Fruit fly (Drosophila melanogaster) whole organism, embryonic: ENCODE data around the gene CG5535.

ENCODE experiments used
- CG10267 ChIP-seq: fragments of 200-800 bp; sonication (Bioruptor generic); optimal IDR thresholded peaks from 2 replicates; lab custom pipeline; 2018; ENCODE audit warnings: missing biosample characterization, mild to moderate bottlenecking, missing genetic modification characterization, moderate library complexity
- CG12942 ChIP-seq: fragments of 200-800 bp; sonication (Bioruptor generic); optimal IDR thresholded peaks from 3 replicates; lab custom pipeline; 2016; ENCODE audit warnings: missing biosample characterization, missing genetic modification characterization
- CG14667 ChIP-seq: fragments of 200-800 bp; sonication (Bioruptor generic); IDR thresholded peaks from 2 replicates; pipeline ENCODE4 v1.3.6; 2022; ENCODE audit warnings: missing biosample characterization, missing genetic modification characterization
- CG15269 ChIP-seq: fragments of 200-800 bp; sonication (Bioruptor generic); optimal IDR thresholded peaks from 2 replicates; lab custom pipeline; 2018; ENCODE audit warnings: missing biosample characterization, mild to moderate bottlenecking, missing genetic modification characterization, moderate library complexity
- CG15601 ChIP-seq: fragments of 200-800 bp; sonication (Bioruptor generic); optimal IDR thresholded peaks from 3 replicates; lab custom pipeline; 2019; ENCODE audit warnings: missing biosample characterization, mild to moderate bottlenecking, missing genetic modification characterization, moderate library complexity
- CG17186 ChIP-seq: fragments of 200-800 bp; sonication (Bioruptor generic); optimal IDR thresholded peaks from 3 replicates; lab custom pipeline; 2017; ENCODE audit warnings: missing biosample characterization, missing genetic modification reagents, missing genetic modification characterization
- CG17568 ChIP-seq: fragments of 200-800 bp; sonication (Bioruptor generic); optimal IDR thresholded peaks from 2 replicates; lab custom pipeline; 2018; ENCODE audit warnings: missing biosample characterization, mild to moderate bottlenecking, missing genetic modification characterization, moderate library complexity
- CG18011 ChIP-seq: fragments of 200-800 bp; sonication (Bioruptor generic); optimal IDR thresholded peaks from 2 replicates; lab custom pipeline; 2017; ENCODE audit warnings: missing biosample characterization, missing genetic modification characterization, mild to moderate bottlenecking, moderate library complexity, missing genotype
- CG2202 ChIP-seq: fragments of 200-800 bp; sonication (Bioruptor generic); optimal IDR thresholded peaks from 2 replicates; lab custom pipeline; 2018; ENCODE audit warnings: missing biosample characterization, mild to moderate bottlenecking, missing genetic modification characterization
- CG2889 ChIP-seq: fragments of 200-800 bp; sonication (Bioruptor generic); IDR thresholded peaks from 3 replicates; pipeline ENCODE4 v1.3.6; 2022; ENCODE audit warnings: missing biosample characterization, missing genetic modification characterization
- CG33557 ChIP-seq: fragments of 200-800 bp; sonication (Bioruptor generic); optimal IDR thresholded peaks from 2 replicates; lab custom pipeline; 2019; ENCODE audit warnings: missing biosample characterization, mild to moderate bottlenecking, missing genetic modification characterization, moderate library complexity
- CG3726 ChIP-seq: fragments of 200-800 bp; sonication (Bioruptor generic); IDR thresholded peaks from 3 replicates; pipeline ENCODE4, ENCODE4 v1.3.6; 2022; ENCODE audit warnings: missing biosample characterization, missing genetic modification characterization
- CG42726 ChIP-seq: fragments of 200-800 bp; sonication (Bioruptor generic); IDR thresholded peaks from 2 replicates; pipeline ENCODE4 v1.3.6; 2022; ENCODE audit warnings: missing biosample characterization, missing genetic modification characterization; ENCODE audit not compliant: partially characterized antibody
- CG5245 ChIP-seq: fragments of 200-800 bp; sonication (Bioruptor generic); optimal IDR thresholded peaks from 3 replicates; lab custom pipeline; 2016; ENCODE audit warnings: missing biosample characterization, missing genetic modification characterization
- CG7556 ChIP-seq: fragments of 200-800 bp; sonication (Bioruptor generic); optimal IDR thresholded peaks from 2 replicates; lab custom pipeline; 2017; ENCODE audit warnings: missing biosample characterization, mild to moderate bottlenecking, missing genetic modification characterization
- CG7745 ChIP-seq: fragments of 200-800 bp; sonication (Bioruptor generic); optimal IDR thresholded peaks from 2 replicates; lab custom pipeline; 2018; ENCODE audit warnings: missing biosample characterization, mild to moderate bottlenecking, missing genetic modification characterization, moderate library complexity
- CG8924 ChIP-seq: fragments of 200-800 bp; optimal IDR thresholded peaks from 3 replicates; lab custom pipeline; 2019; ENCODE audit warnings: missing biosample characterization, mild to moderate bottlenecking, missing genetic modification characterization, moderate library complexity
- Camta ChIP-seq: fragments of 200-800 bp; sonication (Bioruptor generic); optimal IDR thresholded peaks from 2 replicates; lab custom pipeline; 2016; ENCODE audit warnings: missing biosample characterization, missing genetic modification characterization
- Dbx ChIP-seq: fragments of 200-800 bp; sonication (Bioruptor generic); IDR thresholded peaks from 3 replicates; pipeline ENCODE4 v1.3.6; 2022; ENCODE audit warnings: missing biosample characterization, missing genetic modification characterization
- Dip2 ChIP-seq: fragments of 200-800 bp; sonication (Bioruptor generic); IDR thresholded peaks from 2 replicates; pipeline ENCODE4 v1.3.6; 2022; ENCODE audit warnings: missing biosample characterization, missing genetic modification characterization
- ERR ChIP-seq: fragments of 200-800 bp; sonication (Bioruptor generic); optimal IDR thresholded peaks from 2 replicates; lab custom pipeline; 2016; ENCODE audit warnings: missing biosample characterization, missing genetic modification characterization
- Kr ChIP-seq: fragments of 200-800 bp; sonication (Bioruptor generic); optimal IDR thresholded peaks from 2 replicates; lab custom pipeline; 2017; ENCODE audit warnings: missing biosample characterization, mild to moderate bottlenecking, missing genetic modification characterization
- Optix ChIP-seq: fragments of 200-800 bp; sonication (Bioruptor generic); IDR thresholded peaks from 3 replicates; pipeline ENCODE4 v1.3.6; 2022; ENCODE audit warnings: missing biosample characterization, missing genetic modification characterization
- Ptx1 ChIP-seq: fragments of 200-800 bp; sonication (Bioruptor generic); IDR thresholded peaks from 2 replicates; pipeline ENCODE4 v1.3.6; 2022; ENCODE audit warnings: missing biosample characterization, missing genetic modification characterization
- Six4 ChIP-seq: fragments of 200-800 bp; sonication (Bioruptor generic); optimal IDR thresholded peaks from 2 replicates; lab custom pipeline; 2016; ENCODE audit warnings: missing biosample characterization, missing genetic modification characterization
- Sox102F ChIP-seq: fragments of 200-800 bp; sonication (Bioruptor generic); optimal IDR thresholded peaks from 2 replicates; lab custom pipeline; 2018; ENCODE audit warnings: missing biosample characterization, mild to moderate bottlenecking, missing genetic modification characterization, moderate library complexity
- YL-1 ChIP-seq: fragments of 200-800 bp; sonication (Bioruptor generic); optimal IDR thresholded peaks from 3 replicates; lab custom pipeline; 2017; ENCODE audit warnings: missing biosample characterization, mild to moderate bottlenecking, missing genetic modification characterization
- ase ChIP-seq: fragments of 200-800 bp; sonication (Bioruptor generic); IDR thresholded peaks from 3 replicates; pipeline ENCODE4 v1.3.6; 2022; ENCODE audit warnings: missing biosample characterization, missing genetic modification characterization
- bigmax ChIP-seq: fragments of 200-800 bp; sonication (Bioruptor generic); optimal IDR thresholded peaks from 2 replicates; lab custom pipeline; 2018; ENCODE audit warnings: missing biosample characterization, mild to moderate bottlenecking, missing genetic modification characterization
- bowl ChIP-seq: fragments of 200-800 bp; sonication (Bioruptor generic); IDR thresholded peaks from 2 replicates; pipeline ENCODE4 v1.3.6; 2022; ENCODE audit warnings: missing biosample characterization, missing genetic modification characterization
- dati ChIP-seq: fragments of 200-800 bp; sonication (Bioruptor generic); IDR thresholded peaks from 2 replicates; pipeline ENCODE4 v1.3.6; 2022; ENCODE audit warnings: missing biosample characterization, missing genetic modification characterization
- disco-r ChIP-seq: fragments of 200-800 bp; sonication (Bioruptor generic); optimal IDR thresholded peaks from 2 replicates; lab custom pipeline; 2016; ENCODE audit warnings: missing biosample characterization, missing genetic modification characterization
- eyg ChIP-seq: fragments of 200-800 bp; sonication (Bioruptor generic); optimal IDR thresholded peaks from 3 replicates; lab custom pipeline; 2016; ENCODE audit warnings: missing biosample characterization, missing genetic modification characterization
- gcm2 ChIP-seq: fragments of 200-800 bp; sonication (Bioruptor generic); optimal IDR thresholded peaks from 2 replicates; lab custom pipeline; 2016; ENCODE audit warnings: missing biosample characterization, missing genetic modification characterization
- gfzf ChIP-seq: fragments of 200-800 bp; sonication (Bioruptor generic); optimal IDR thresholded peaks from 2 replicates; lab custom pipeline; 2016; ENCODE audit warnings: missing biosample characterization, mild to moderate bottlenecking, missing genetic modification characterization, moderate library complexity
- gt ChIP-seq: fragments of 200-800 bp; sonication (Bioruptor generic); IDR thresholded peaks from 2 replicates; pipeline ENCODE4 v1.3.6; 2022; ENCODE audit warnings: missing biosample characterization, missing genetic modification characterization
- hbn ChIP-seq: fragments of 200-800 bp; sonication (Bioruptor generic); IDR thresholded peaks from 2 replicates; pipeline ENCODE4 v1.3.6; 2022; ENCODE audit warnings: missing biosample characterization, missing genetic modification characterization; ENCODE audit not compliant: partially characterized antibody
- jumu ChIP-seq: fragments of 200-800 bp; sonication (Bioruptor generic); optimal IDR thresholded peaks from 3 replicates; lab custom pipeline; 2016; ENCODE audit warnings: missing biosample characterization, missing genetic modification characterization
- klu ChIP-seq: fragments of 200-800 bp; sonication (Bioruptor generic); IDR thresholded peaks from 2 replicates; pipeline ENCODE4 v1.3.6; 2022; ENCODE audit warnings: missing biosample characterization, missing genetic modification characterization
- kni ChIP-seq: fragments of 200-800 bp; sonication (Bioruptor generic); optimal IDR thresholded peaks from 3 replicates; lab custom pipeline; 2017; ENCODE audit warnings: mild to moderate bottlenecking, missing biosample characterization, missing genetic modification reagents, missing genetic modification characterization
- lilli ChIP-seq: fragments of 200-800 bp; sonication (Bioruptor generic); optimal IDR thresholded peaks from 3 replicates; lab custom pipeline; 2016; ENCODE audit warnings: missing biosample characterization, missing genetic modification characterization
- psq ChIP-seq: fragments of 200-800 bp; sonication (Bioruptor generic); optimal IDR thresholded peaks from 2 replicates; lab custom pipeline; 2017; ENCODE audit warnings: missing biosample characterization, missing genetic modification characterization
- row ChIP-seq: fragments of 200-800 bp; sonication (Bioruptor generic); IDR thresholded peaks from 3 replicates; pipeline ENCODE4 v1.3.6; 2022; ENCODE audit warnings: missing biosample characterization, missing genetic modification characterization
- sc ChIP-seq, 3 experiments: fragments of >200 bp in 2 of 3; fragments of 200-800 bp in 1 of 3; sonication (Bioruptor generic) in 1 of 3; optimal IDR thresholded peaks; 2 replicates in 2 of 3; 3 replicates in 1 of 3; lab custom pipeline; 2017; ENCODE audit warnings: mild to moderate bottlenecking in 1 of 3, missing biosample characterization in 1 of 3, missing genetic modification characterization in 1 of 3, missing genetic modification reagents in 1 of 3
- usp ChIP-seq: fragments of >200 bp; optimal IDR thresholded peaks from 2 replicates; lab custom pipeline; 2017; ENCODE audit warnings: missing biosample characterization, missing genetic modification characterization
- vvl ChIP-seq: fragments of 200-800 bp; sonication (Bioruptor generic); IDR thresholded peaks from 2 replicates; pipeline ENCODE4 v1.3.6; 2022; ENCODE audit warnings: missing biosample characterization, missing genetic modification characterization
- zen2 ChIP-seq: fragments of 200-800 bp; sonication (Bioruptor generic); IDR thresholded peaks from 3 replicates; pipeline ENCODE4 v1.3.6; 2022; ENCODE audit warnings: missing biosample characterization, missing genetic modification characterization; ENCODE audit not compliant: partially characterized antibody
- zf30C ChIP-seq: fragments of 200-800 bp; sonication (Bioruptor generic); optimal IDR thresholded peaks from 3 replicates; lab custom pipeline; 2018; ENCODE audit warnings: missing biosample characterization, mild to moderate bottlenecking, missing genetic modification characterization

CG5535 gene

DNA sequence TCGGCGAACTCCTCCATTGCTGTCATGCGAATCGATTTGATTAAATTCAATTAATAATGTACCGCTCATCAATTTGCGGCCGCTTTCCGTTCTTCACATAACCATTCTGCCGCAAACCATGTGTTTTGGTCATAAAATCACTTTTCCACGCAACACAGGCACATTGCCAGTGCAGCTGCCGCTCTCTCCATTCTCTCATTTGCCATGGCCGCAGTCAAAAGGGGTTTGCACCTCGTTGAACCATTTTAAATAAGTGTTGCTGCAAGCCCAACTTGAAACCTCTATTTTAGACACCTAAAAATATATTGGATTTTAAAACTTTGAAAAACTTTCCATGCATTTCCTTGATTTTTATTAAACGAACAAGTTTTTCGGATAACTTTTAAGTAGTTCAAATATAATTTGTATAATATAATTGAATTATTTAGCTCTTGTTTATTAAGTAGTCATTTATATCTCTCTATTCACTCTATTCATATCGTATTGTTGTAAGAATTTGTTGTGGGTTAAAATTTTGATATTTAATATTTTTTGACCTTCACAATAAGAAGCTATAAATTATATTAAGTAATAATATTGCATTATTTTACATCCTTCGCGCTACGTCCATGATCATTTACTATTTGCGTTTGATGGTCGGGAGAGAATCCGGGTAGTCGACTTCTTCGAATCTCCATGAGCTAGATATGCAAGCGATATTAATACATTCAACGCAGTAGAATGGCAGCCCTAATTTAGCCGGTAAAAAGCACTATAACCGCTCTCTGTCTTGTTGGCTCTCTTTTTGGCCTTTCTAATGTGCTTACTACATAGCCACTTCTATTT lies at the start of gene CG5535 (continued):
- TF ChIP-seq CG15269 (tag; lab: Kevin White, UChicago) (peak; percentile 84), CG18011 (peak; percentile 61), disco-r (GFP tag; lab: Kevin White, UChicago) (no peak), Ptx1 (GFP tag; lab: Robert Waterston, UW) (peak; percentile 60), dati (GFP tag; lab: Robert Waterston, UW) (0 out of 2 replicates have a peak, but pooled peaks have one; percentile 20), CG14667 (GFP tag; lab: Robert Waterston, UW) (peak; percentile 49), CG7745 (tag; lab: Kevin White, UChicago) (no peak), sc (optimal IDR thresholded peaks at IDR 0.05; lab: Kevin White, UChicago) (no peak), sc (GFP tag; optimal IDR thresholded peaks at IDR 0.05; lab: Kevin White, UChicago) (peak; percentile 84), Kr (GFP tag; lab: Kevin White, UChicago) (no peak), CG10267 (peak; percentile 77), bigmax (GFP tag; lab: Kevin White, UChicago) (no peak), gt (GFP tag; lab: Robert Waterston, UW) (no peak; the same call in 1 of the 2 replicates), gcm2 (GFP tag; lab: Kevin White, UChicago) (no peak), CG5245 (GFP tag; lab: Kevin White, UChicago) (peak; percentile 66), vvl (peak; percentile 80), ase (GFP tag; lab: Robert Waterston, UW) (peak; percentile 53; the same call in 2 of the 3 replicates), bowl (GFP tag; lab: Robert Waterston, UW) (no peak), CG17568 (GFP tag; lab: Kevin White, UChicago) (no peak), CG17186 (GFP tag; lab: Kevin White, UChicago) (no peak), row (GFP tag; lab: Robert Waterston, UW) (peak; percentile 88), Dbx (GFP tag; lab: Robert Waterston, UW) (no peak; the same call in 1 of the 3 replicates), Optix (GFP tag; lab: Robert Waterston, UW) (peak; percentile 28; the same call in 2 of the 3 replicates), lilli (GFP tag; lab: Kevin White, UChicago) (peak; percentile 64), CG8924 (peak; percentile 90), jumu (GFP tag; lab: Kevin White, UChicago) (peak; percentile 51), CG3726 (GFP tag; lab: Robert Waterston, UW) (no peak; the same call in 2 of the 3 replicates), CG42726 (GFP tag; lab: Robert Waterston, UW) (no peak), YL-1 (GFP tag; lab: Kevin White, UChicago) (peak; percentile 61), Dip2 (GFP tag; lab: Robert Waterston, UW) (no peak), gfzf (GFP tag; lab: Kevin White, UChicago) (no peak), ERR (GFP tag; lab: Kevin White, UChicago) (peak; percentile 47), CG15601 (tag; lab: Kevin White, UChicago) (peak; percentile 82), CG2889 (0 out of 3 replicates have a peak, but pooled peaks have one; percentile 23), CG2202 (peak; percentile 63), usp (GFP tag; lab: Kevin White, UChicago) (no peak), Camta (peak; percentile 19), CG7556 (GFP tag; lab: Kevin White, UChicago) (peak; percentile 97), eyg (GFP tag; lab: Kevin White, UChicago) (no peak), zf30C (GFP tag; lab: Kevin White, UChicago) (no peak), kni (GFP tag; lab: Kevin White, UChicago) (peak; percentile 58), psq (GFP tag; lab: Kevin White, UChicago) (peak; percentile 36), CG12942 (GFP tag; lab: Kevin White, UChicago) (peak; percentile 37), Six4 (peak; percentile 76), zen2 (GFP tag; lab: Robert Waterston, UW) (no peak), CG33557 (peak; percentile 79), hbn (no peak), klu (peak; percentile 52), Sox102F (peak; percentile 80)
